Worm (Caenorhabditis elegans): ENCODE data around the gene F47H4.2.
A peak's percentile ranks its signal among the peaks of the same experiment; 100 is the strongest.

The F47H4.2 gene

DNA sequence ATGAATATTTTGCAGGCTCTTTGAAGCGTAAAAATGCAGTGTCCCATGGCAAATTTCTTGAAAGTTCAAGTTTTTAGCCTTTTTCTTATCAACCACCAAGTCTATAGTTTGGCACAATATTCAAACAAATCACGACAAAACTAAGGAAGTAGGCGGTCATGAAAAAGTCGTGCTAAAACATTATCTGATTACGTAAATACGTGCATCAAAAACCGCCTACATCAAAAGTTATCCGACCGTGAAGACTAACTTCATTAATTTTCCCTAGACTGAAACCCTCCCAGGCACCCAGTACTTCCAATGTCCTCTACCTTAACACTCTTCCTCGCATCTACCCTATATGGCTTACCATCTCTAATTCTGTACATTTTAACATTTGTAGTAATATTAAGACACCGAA, 24.6 kb upstream of the F47H4.2 start, which contains the start of gene srg-44:
Gene srg-44 (plus strand): TSS at position 301 of the 400 bp plus-strand sequence.
- TF ChIP-seq nhr-179 (tag; optimal IDR thresholded peaks at IDR 0.05): no peak
- TF ChIP-seq aptf-2 (GFP tag; conservative IDR thresholded peaks at IDR 0.05): no peak
- no peak for TF ChIP-seq ZK185.1 (tag; optimal IDR thresholded peaks at IDR 0.05; ENCODE audit: poor library complexity, severe bottlenecking)
- no peak for TF ChIP-seq nfya-1 (tag; optimal IDR thresholded peaks at IDR 0.05; ENCODE audit: borderline replicate concordance, insufficient read depth)
- no peak for TF ChIP-seq F57C9.4 (tag; optimal IDR thresholded peaks at IDR 0.05)
- no peak for TF ChIP-seq him-1 (tag; optimal IDR thresholded peaks at IDR 0.05)
- no peak for TF ChIP-seq ceh-40 (GFP tag; IDR thresholded peaks at IDR 0.05)

DNA sequence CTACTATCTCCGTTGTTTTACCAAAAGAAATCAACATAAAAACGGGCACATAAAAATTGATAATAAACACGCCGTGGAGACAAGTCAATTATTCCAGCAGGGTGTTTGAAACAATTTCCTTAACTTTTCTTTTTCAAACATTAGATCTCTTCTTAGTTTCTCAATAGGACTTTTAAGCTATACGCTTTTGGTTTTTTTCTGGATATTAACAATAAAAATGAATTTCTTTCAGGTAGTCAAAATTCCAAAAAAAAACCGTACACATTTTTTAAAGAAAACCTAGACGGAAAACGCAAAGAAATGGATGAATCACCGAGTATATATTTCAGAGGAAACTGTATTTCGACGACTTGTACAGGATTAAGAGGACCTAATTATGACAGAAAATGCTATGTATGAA, 21.8 kb upstream of the F47H4.2 start, which contains the start of gene fbxa-185:
Gene fbxa-185 (plus strand): TSS at position 301 of the 400 bp plus-strand sequence.
- no peak for TF ChIP-seq F10E7.11 (tag; optimal IDR thresholded peaks at IDR 0.05)
- TF ChIP-seq lin-35 (GFP tag; optimal IDR thresholded peaks at IDR 0.05): no peak
- no peak for TF ChIP-seq snpc-1.3 (tag; optimal IDR thresholded peaks at IDR 0.05; ENCODE audit: insufficient read depth)
- TF ChIP-seq hlh-12 (tag; optimal IDR thresholded peaks at IDR 0.05): no peak
- TF ChIP-seq ztf-28 (GFP tag; IDR thresholded peaks at IDR 0.05): no peak
- no peak for TF ChIP-seq lag-1 (GFP tag; IDR thresholded peaks at IDR 0.05)
- TF ChIP-seq T07F8.4 (tag; optimal IDR thresholded peaks at IDR 0.05): no peak
- no peak for TF ChIP-seq rcor-1 (GFP tag; IDR thresholded peaks at IDR 0.05)
- no peak for TF ChIP-seq efl-1 (GFP tag; optimal IDR thresholded peaks at IDR 0.05)
- no peak for TF ChIP-seq K11D2.4 (GFP tag; IDR thresholded peaks at IDR 0.05)
- no peak for TF ChIP-seq tlf-1 (GFP tag; optimal IDR thresholded peaks at IDR 0.05)
- no peak for TF ChIP-seq lsy-27 (tag; optimal IDR thresholded peaks at IDR 0.05; ENCODE audit: borderline replicate concordance, insufficient read depth)

DNA sequence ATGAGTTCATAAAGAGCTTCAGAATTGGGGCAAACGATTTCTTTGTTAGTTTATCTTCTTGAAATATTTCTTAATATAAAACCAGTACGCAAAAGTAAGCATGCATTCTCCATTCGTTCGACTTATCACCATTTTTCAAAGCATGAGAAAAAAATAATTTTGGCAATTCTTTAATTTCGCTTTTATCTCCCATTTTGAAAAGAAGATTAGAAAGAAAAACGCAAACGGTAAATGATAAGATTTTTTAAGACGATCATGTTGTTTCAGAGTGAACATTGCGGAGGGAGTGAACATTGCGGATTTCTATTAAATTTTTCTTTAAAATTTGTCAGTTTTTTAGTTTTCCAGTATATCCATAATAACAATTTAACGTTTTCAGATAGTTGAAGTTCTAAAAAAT, 13.8 kb upstream of the F47H4.2 start:
- TF ChIP-seq ceh-91 (GFP tag; IDR thresholded peaks at IDR 0.05) (no peak), attf-5 (GFP tag; optimal IDR thresholded peaks at IDR 0.05) (no peak), ccch-3 (GFP tag; optimal IDR thresholded peaks at IDR 0.05) (no peak), Y53G8AR.9 (GFP tag; conservative IDR thresholded peaks at IDR 0.05) (no peak), F33H1.4 (GFP tag; IDR thresholded peaks at IDR 0.05) (no peak), lin-35 (GFP tag; optimal IDR thresholded peaks at IDR 0.05) (no peak), ceh-79 (tag; optimal IDR thresholded peaks at IDR 0.05) (no peak), ets-4 (GFP tag; optimal IDR thresholded peaks at IDR 0.05) (no peak), B0019.2 (GFP tag; conservative IDR thresholded peaks at IDR 0.05) (no peak)

DNA sequence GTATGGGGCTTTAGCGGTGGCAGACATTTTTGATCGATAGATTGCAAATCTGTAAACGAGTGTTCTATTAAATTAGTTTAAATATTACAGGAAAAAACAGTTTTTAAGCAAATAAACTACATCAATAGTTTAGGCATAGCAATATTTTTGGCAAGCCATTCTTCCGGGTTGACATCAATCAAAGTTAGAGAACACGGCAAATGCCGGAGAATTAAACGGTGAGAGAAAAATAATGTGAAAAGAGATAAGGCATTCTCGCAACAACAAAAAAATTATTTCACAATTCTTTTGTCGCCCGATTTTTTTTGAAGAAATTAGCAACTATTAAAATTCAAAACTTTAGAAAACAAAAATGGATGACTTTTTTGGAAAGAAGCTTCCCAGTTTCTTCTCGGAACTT, 8.2 kb upstream of the F47H4.2 start, which contains the start of the genes fbxa-188 and fbxa-189:
Gene fbxa-188 (minus strand): TSS at position 51 of the 400 bp plus-strand sequence.
Gene fbxa-189 (plus strand): TSS at position 339 of the 400 bp plus-strand sequence.
- TF ChIP-seq ztf-26 (tag; optimal IDR thresholded peaks at IDR 0.05) (no peak), nhr-80 (tag; optimal IDR thresholded peaks at IDR 0.05) (peak; percentile 24), lin-54 (GFP tag; optimal IDR thresholded peaks at IDR 0.05) (no peak), F22D6.2 (tag; optimal IDR thresholded peaks at IDR 0.05) (no peak)

DNA sequence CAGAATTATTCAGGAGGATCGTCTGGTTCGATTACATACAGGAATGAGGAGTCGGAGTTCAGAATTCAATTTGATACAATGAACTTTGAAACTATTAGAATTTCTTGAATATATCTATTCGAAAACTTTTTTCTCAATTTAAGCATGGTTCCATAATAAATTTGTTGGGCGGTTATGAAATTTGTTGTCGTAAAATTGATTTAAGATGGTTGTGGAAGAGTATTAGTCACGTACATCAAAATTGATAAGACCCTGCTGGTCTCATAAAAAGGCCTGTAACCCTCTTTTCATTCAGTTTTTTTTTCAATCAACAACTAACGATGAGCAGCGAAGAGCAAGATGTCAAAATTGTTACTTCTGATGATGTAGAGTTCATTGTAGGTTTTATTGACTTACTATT, 5.5 kb upstream of the F47H4.2 start, which contains the start of gene skr-5:
Gene skr-5 (plus strand): TSS at position 301 of the 400 bp plus-strand sequence.
- TF ChIP-seq gei-17 (GFP tag; optimal IDR thresholded peaks at IDR 0.05) (no peak), cebp-1 (GFP tag; IDR thresholded peaks at IDR 0.05) (peak; percentile 17; the same call in 1 of the 2 replicates), cebp-1 (tag; optimal IDR thresholded peaks at IDR 0.05) (no peak)
